Fruit fly (Drosophila melanogaster) whole organism, embryonic: ENCODE data around the gene CG34149.

Experiments
- ATbp ChIP-seq: fragments of 200-800 bp; sonication (Bioruptor generic); optimal IDR thresholded peaks from 2 replicates; lab custom pipeline; 2017; ENCODE audit warnings: missing biosample characterization, mild to moderate bottlenecking, missing genetic modification characterization, missing genetic modification reagents
- Atf6 ChIP-seq: fragments of 200-800 bp; sonication (Bioruptor generic); IDR thresholded peaks from 2 replicates; pipeline ENCODE4 v1.3.6; 2022; ENCODE audit warnings: missing biosample characterization, missing genetic modification characterization
- B-H2 ChIP-seq: fragments of 200-800 bp; sonication (Bioruptor generic); optimal IDR thresholded peaks from 2 replicates; lab custom pipeline; 2018; ENCODE audit warnings: missing biosample characterization, mild to moderate bottlenecking, missing genetic modification characterization
- CG10274 ChIP-seq: fragments of 200-800 bp; sonication (Bioruptor generic); optimal IDR thresholded peaks from 3 replicates; lab custom pipeline; 2017; ENCODE audit warnings: missing biosample characterization, mild to moderate bottlenecking, missing genetic modification characterization
- CG10654 ChIP-seq: fragments of 200-800 bp; sonication (Bioruptor generic); optimal IDR thresholded peaks from 2 replicates; lab custom pipeline; 2016; ENCODE audit warnings: missing biosample characterization, missing genetic modification characterization
- CG11398 ChIP-seq: fragments of 200-800 bp; sonication (Bioruptor generic); optimal IDR thresholded peaks from 2 replicates; lab custom pipeline; 2016; ENCODE audit warnings: missing biosample characterization, missing genetic modification characterization
- CG11560 ChIP-seq: fragments of 200-800 bp; sonication (Bioruptor generic); IDR thresholded peaks from 3 replicates; pipeline ENCODE4 v1.3.6; 2022; ENCODE audit warnings: missing biosample characterization, missing genetic modification characterization
- CG12155 ChIP-seq: fragments of 200-800 bp; sonication (Bioruptor generic); optimal IDR thresholded peaks from 3 replicates; lab custom pipeline; 2016; ENCODE audit warnings: missing biosample characterization, missing genetic modification characterization
- CG12769 ChIP-seq: fragments of 200-800 bp; sonication (Bioruptor generic); optimal IDR thresholded peaks from 2 replicates; lab custom pipeline; 2019; ENCODE audit warnings: missing biosample characterization, mild to moderate bottlenecking, missing genetic modification characterization, moderate library complexity
- CG13624 ChIP-seq: fragments of 200-800 bp; sonication (Bioruptor generic); optimal IDR thresholded peaks from 2 replicates; lab custom pipeline; 2016; ENCODE audit warnings: missing biosample characterization, missing genetic modification characterization
- CG13775 ChIP-seq: fragments of 200-800 bp; sonication (Bioruptor generic); optimal IDR thresholded peaks from 3 replicates; lab custom pipeline; 2017; ENCODE audit warnings: missing biosample characterization, mild to moderate bottlenecking, missing genetic modification characterization
- CG14014 ChIP-seq: fragments of 200-800 bp; sonication (Bioruptor generic); IDR thresholded peaks from 2 replicates; pipeline ENCODE4 v1.3.6; 2022; ENCODE audit warnings: missing biosample characterization, missing genetic modification characterization
- CG15479 ChIP-seq: fragments of 200-800 bp; sonication (Bioruptor generic); optimal IDR thresholded peaks from 3 replicates; lab custom pipeline; 2019; ENCODE audit warnings: missing biosample characterization, mild to moderate bottlenecking, missing genetic modification characterization, moderate library complexity
- CG1603 ChIP-seq: fragments of 200-800 bp; sonication (Bioruptor generic); optimal IDR thresholded peaks from 2 replicates; lab custom pipeline; 2019; ENCODE audit warnings: missing biosample characterization, mild to moderate bottlenecking, missing genetic modification characterization, moderate library complexity
- CG16813 ChIP-seq: fragments of 200-800 bp; sonication (Bioruptor generic); IDR thresholded peaks from 3 replicates; pipeline ENCODE4 v1.3.6; 2022; ENCODE audit warnings: missing biosample characterization, missing genetic modification characterization; ENCODE audit not compliant: partially characterized antibody
- CG18599 ChIP-seq: fragments of 200-800 bp; sonication (Bioruptor generic); optimal IDR thresholded peaks from 3 replicates; lab custom pipeline; 2017; ENCODE audit warnings: missing biosample characterization, missing genetic modification characterization, mild to moderate bottlenecking, moderate library complexity, missing genetic modification reagents
- CG42726 ChIP-seq: fragments of 200-800 bp; sonication (Bioruptor generic); IDR thresholded peaks from 2 replicates; pipeline ENCODE4 v1.3.6; 2022; ENCODE audit warnings: missing biosample characterization, missing genetic modification characterization; ENCODE audit not compliant: partially characterized antibody
- CG4854 ChIP-seq: fragments of 200-800 bp; sonication (Bioruptor generic); optimal IDR thresholded peaks from 2 replicates; lab custom pipeline; 2016; ENCODE audit warnings: missing biosample characterization, missing genetic modification characterization, inconsistent platforms
- CG6272 ChIP-seq: fragments of 200-800 bp; sonication (Bioruptor generic); IDR thresholded peaks from 2 replicates; pipeline ENCODE4 v1.3.6; 2022; ENCODE audit warnings: missing biosample characterization, missing genetic modification characterization
- CG7271 ChIP-seq: fragments of 200-800 bp; sonication (Bioruptor generic); optimal IDR thresholded peaks from 2 replicates; lab custom pipeline; 2018; ENCODE audit warnings: missing biosample characterization, mild to moderate bottlenecking, missing genetic modification characterization, moderate library complexity
- Dip2 ChIP-seq: fragments of 200-800 bp; sonication (Bioruptor generic); IDR thresholded peaks from 2 replicates; pipeline ENCODE4 v1.3.6; 2022; ENCODE audit warnings: missing biosample characterization, missing genetic modification characterization
- E2f2 ChIP-seq: fragments of 200-800 bp; sonication (Bioruptor generic); IDR thresholded peaks from 2 replicates; pipeline ENCODE4 v1.3.6; 2022; ENCODE audit warnings: missing biosample characterization, missing genetic modification characterization
- ERR ChIP-seq: fragments of 200-800 bp; sonication (Bioruptor generic); optimal IDR thresholded peaks from 2 replicates; lab custom pipeline; 2016; ENCODE audit warnings: missing biosample characterization, missing genetic modification characterization
- Eip74EF ChIP-seq, 2 experiments: fragments of 200-800 bp in 1 of 2; fragments of >200 bp in 1 of 2; sonication (Bioruptor generic) in 1 of 2; optimal IDR thresholded peaks; 2 replicates each; lab custom pipeline; 2017 to 2019; ENCODE audit warnings: missing biosample characterization in 2 of 2, missing genetic modification characterization in 2 of 2, mild to moderate bottlenecking in 1 of 2, moderate library complexity in 1 of 2
- Fer1 ChIP-seq: fragments of 200-800 bp; sonication (Bioruptor generic); optimal IDR thresholded peaks from 2 replicates; lab custom pipeline; 2017; ENCODE audit warnings: missing biosample characterization, mild to moderate bottlenecking, missing genetic modification characterization
- Kr ChIP-seq: fragments of 200-800 bp; sonication (Bioruptor generic); optimal IDR thresholded peaks from 2 replicates; lab custom pipeline; 2017; ENCODE audit warnings: missing biosample characterization, mild to moderate bottlenecking, missing genetic modification characterization
- Spps ChIP-seq: fragments of 200-800 bp; sonication (Bioruptor generic); optimal IDR thresholded peaks from 2 replicates; lab custom pipeline; 2018; ENCODE audit warnings: missing biosample characterization, mild to moderate bottlenecking, missing genetic modification characterization
- Ssrp ChIP-seq: fragments of 200-800 bp; sonication (Bioruptor generic); optimal IDR thresholded peaks from 2 replicates; lab custom pipeline; 2018; ENCODE audit warnings: missing biosample characterization, mild to moderate bottlenecking, missing genetic modification characterization, moderate library complexity
- Stat92E ChIP-seq, 3 experiments: fragments of >200 bp in 2 of 3; fragments of 200-800 bp in 1 of 3; sonication (Bioruptor generic) in 1 of 3; optimal IDR thresholded peaks; 2 replicates each; lab custom pipeline; 2017 to 2019; ENCODE audit warnings: missing biosample characterization in 3 of 3, missing genetic modification characterization in 3 of 3, mild to moderate bottlenecking in 1 of 3, moderate library complexity in 1 of 3
- ara ChIP-seq: fragments of 200-800 bp; sonication (Bioruptor generic); IDR thresholded peaks from 2 replicates; pipeline ENCODE4 v1.3.6; 2022; ENCODE audit warnings: missing biosample characterization, missing genetic modification characterization
- cato ChIP-seq: fragments of 200-800 bp; sonication (Bioruptor generic); optimal IDR thresholded peaks from 2 replicates; lab custom pipeline; 2016; ENCODE audit warnings: missing biosample characterization, missing genetic modification characterization, borderline replicate concordance
- esg ChIP-seq: fragments of 200-800 bp; sonication (Bioruptor generic); conservative IDR thresholded peaks from 2 replicates; pipeline ENCODE4 v1.3.6; 2022; ENCODE audit warnings: missing biosample characterization, missing genetic modification characterization
- ewg ChIP-seq: fragments of 200-800 bp; sonication (Bioruptor generic); optimal IDR thresholded peaks from 3 replicates; lab custom pipeline; 2017; ENCODE audit warnings: mild to moderate bottlenecking, missing biosample characterization, missing genetic modification reagents, missing genetic modification characterization
- gcm ChIP-seq: fragments of 200-800 bp; sonication (Bioruptor generic); optimal IDR thresholded peaks from 2 replicates; lab custom pipeline; 2019; ENCODE audit warnings: missing biosample characterization, mild to moderate bottlenecking, missing genetic modification characterization, moderate library complexity
- h ChIP-seq: fragments of >200 bp; optimal IDR thresholded peaks from 2 replicates; lab custom pipeline; 2017
- her ChIP-seq: fragments of 200-800 bp; sonication (Bioruptor generic); optimal IDR thresholded peaks from 2 replicates; lab custom pipeline; 2016; ENCODE audit warnings: missing biosample characterization, missing genetic modification characterization
- hkb ChIP-seq, 2 experiments: fragments of 200-800 bp in 1 of 2; fragments of >200 bp in 1 of 2; sonication (Bioruptor generic) in 1 of 2; IDR thresholded peaks in 1 of 2; optimal IDR thresholded peaks in 1 of 2; 2 replicates each; pipeline versions ENCODE4 v1.3.6 to Lab custom; 2017 to 2022; ENCODE audit warnings: missing biosample characterization in 1 of 2, missing genetic modification characterization in 1 of 2
- klu ChIP-seq: fragments of 200-800 bp; sonication (Bioruptor generic); IDR thresholded peaks from 2 replicates; pipeline ENCODE4 v1.3.6; 2022; ENCODE audit warnings: missing biosample characterization, missing genetic modification characterization
- lbe ChIP-seq: fragments of 200-800 bp; sonication (Bioruptor generic); optimal IDR thresholded peaks from 2 replicates; lab custom pipeline; 2016; ENCODE audit warnings: missing biosample characterization, mild to moderate bottlenecking, missing genetic modification characterization
- lmd ChIP-seq: fragments of 200-800 bp; sonication (Bioruptor generic); IDR thresholded peaks from 2 replicates; pipeline ENCODE4 v1.3.6; 2022; ENCODE audit warnings: missing biosample characterization, missing genetic modification characterization
- onecut ChIP-seq: fragments of 200-800 bp; sonication (Bioruptor generic); IDR thresholded peaks from 2 replicates; pipeline ENCODE4 v1.3.6; 2022; ENCODE audit warnings: missing biosample characterization, missing genetic modification characterization
- org-1 ChIP-seq: fragments of 200-800 bp; sonication (Bioruptor generic); optimal IDR thresholded peaks from 2 replicates; lab custom pipeline; 2017; ENCODE audit warnings: missing biosample characterization, missing genetic modification characterization
- pfk ChIP-seq: fragments of 200-800 bp; sonication (Bioruptor generic); optimal IDR thresholded peaks from 2 replicates; lab custom pipeline; 2018; ENCODE audit warnings: missing biosample characterization, mild to moderate bottlenecking, missing genetic modification characterization, moderate library complexity
- tio ChIP-seq: fragments of 200-800 bp; sonication (Bioruptor generic); optimal IDR thresholded peaks from 2 replicates; lab custom pipeline; 2017; ENCODE audit warnings: missing biosample characterization, missing genetic modification characterization, inconsistent platforms
- tx ChIP-seq: fragments of 200-800 bp; sonication (Bioruptor generic); optimal IDR thresholded peaks from 2 replicates; lab custom pipeline; 2016; ENCODE audit warnings: missing biosample characterization, missing genetic modification characterization
- unpg ChIP-seq: fragments of 200-800 bp; sonication (Bioruptor generic); optimal IDR thresholded peaks from 3 replicates; lab custom pipeline; 2018; ENCODE audit warnings: missing biosample characterization, mild to moderate bottlenecking, missing genetic modification characterization, moderate library complexity
- yki ChIP-seq: fragments of >200 bp; optimal IDR thresholded peaks from 3 replicates; lab custom pipeline; 2018
- zfh1 ChIP-seq: fragments of 200-800 bp; sonication (Bioruptor generic); IDR thresholded peaks from 3 replicates; pipeline ENCODE4 v1.3.6; 2022; ENCODE audit warnings: missing biosample characterization, missing genetic modification characterization

Gene CG34149

dm6 chr3R:22356464-22357410 is 23.2 kb upstream of the CG34149 start, which contains the start of gene Sar1 (continued):
- TF ChIP-seq klu (GFP tag; lab: Robert Waterston, UW): no peak
- peak; percentile 47 for TF ChIP-seq CG13624 (GFP tag; lab: Kevin White, UChicago)
- TF ChIP-seq org-1 (GFP tag; lab: Kevin White, UChicago): no peak
- TF ChIP-seq onecut (GFP tag; lab: Robert Waterston, UW): peak; percentile 46; the same call in 1 of the 2 replicates
- TF ChIP-seq ewg (GFP tag; lab: Kevin White, UChicago): peak; percentile 18
- no peak for TF ChIP-seq h
- no peak for TF ChIP-seq Kr
- no peak for TF ChIP-seq pfk
- no peak for TF ChIP-seq CG7271 (tag; lab: Kevin White, UChicago)
- TF ChIP-seq CG10654 (GFP tag; lab: Kevin White, UChicago): peak; percentile 30
- TF ChIP-seq yki (lab: Kevin White, UChicago): peak; percentile 44
- TF ChIP-seq Dip2 (GFP tag; lab: Robert Waterston, UW): no peak
- peak; percentile 56 for TF ChIP-seq hkb (optimal IDR thresholded peaks at IDR 0.05; lab: Kevin White, UChicago)
- no peak for TF ChIP-seq hkb (GFP tag; IDR thresholded peaks at IDR 0.05; lab: Robert Waterston, UW)
- peak; percentile 93 for TF ChIP-seq CG16813 (GFP tag; lab: Robert Waterston, UW)
- peak; percentile 92 for TF ChIP-seq CG1603
- TF ChIP-seq esg (GFP tag; lab: Robert Waterston, UW): no peak
- no peak for TF ChIP-seq ara (GFP tag; lab: Robert Waterston, UW)
- TF ChIP-seq unpg (GFP tag; lab: Kevin White, UChicago): no peak
- TF ChIP-seq B-H2 (GFP tag; lab: Kevin White, UChicago): peak; percentile 58
- peak; percentile 46 for TF ChIP-seq ERR (GFP tag; lab: Kevin White, UChicago)
- TF ChIP-seq Fer1: no peak
- TF ChIP-seq Atf6 (GFP tag; lab: Robert Waterston, UW): no peak
- TF ChIP-seq CG18599 (GFP tag; lab: Kevin White, UChicago): peak; percentile 24
- no peak for TF ChIP-seq Ssrp (tag; lab: Kevin White, UChicago)
- no peak for TF ChIP-seq CG4854 (GFP tag; lab: Kevin White, UChicago)
- peak; percentile 44 for TF ChIP-seq CG12155 (GFP tag; lab: Kevin White, UChicago)
- no peak for TF ChIP-seq CG13775 (GFP tag; lab: Kevin White, UChicago)
- TF ChIP-seq Stat92E (GFP tag; optimal IDR thresholded peaks at IDR 0.05; lab: Kevin White, UChicago): peak in 1 of 3 experiments; percentile 90
- TF ChIP-seq CG15479 (GFP tag; lab: Kevin White, UChicago): no peak
- TF ChIP-seq CG11398 (GFP tag; lab: Kevin White, UChicago): no peak
- TF ChIP-seq CG14014 (GFP tag; lab: Robert Waterston, UW): no peak
- TF ChIP-seq cato: no peak
- TF ChIP-seq zfh1 (GFP tag; lab: Robert Waterston, UW): peak; percentile 23; the same call in 1 of the 3 replicates
- TF ChIP-seq lmd (GFP tag; lab: Robert Waterston, UW): no peak
- peak; percentile 96 for TF ChIP-seq CG42726 (GFP tag; lab: Robert Waterston, UW)
- TF ChIP-seq CG6272: 0 out of 2 replicates have a peak, but pooled peaks have one; percentile 19
- TF ChIP-seq Eip74EF (GFP tag; optimal IDR thresholded peaks at IDR 0.05; lab: Kevin White, UChicago): peak in 1 of 2 experiments; percentile 83
- TF ChIP-seq lbe (GFP tag; lab: Kevin White, UChicago): no peak
- peak; percentile 89 for TF ChIP-seq CG11560
- TF ChIP-seq tio: no peak
- no peak for TF ChIP-seq ATbp (GFP tag; lab: Kevin White, UChicago)
- peak; percentile 45 for TF ChIP-seq tx (GFP tag; lab: Kevin White, UChicago)
- TF ChIP-seq gcm (GFP tag; lab: Kevin White, UChicago): peak; percentile 33
- no peak for TF ChIP-seq CG10274
- TF ChIP-seq Spps (tag; lab: Kevin White, UChicago): peak; percentile 47
- TF ChIP-seq CG12769 (tag; lab: Kevin White, UChicago): peak; percentile 55
- no peak for TF ChIP-seq her (GFP tag; lab: Kevin White, UChicago)
- peak; percentile 100 for TF ChIP-seq E2f2 (GFP tag; lab: Robert Waterston, UW)
